Fruit fly (Drosophila melanogaster): ENCODE data around the gene Rbsn-5.

DNA sequence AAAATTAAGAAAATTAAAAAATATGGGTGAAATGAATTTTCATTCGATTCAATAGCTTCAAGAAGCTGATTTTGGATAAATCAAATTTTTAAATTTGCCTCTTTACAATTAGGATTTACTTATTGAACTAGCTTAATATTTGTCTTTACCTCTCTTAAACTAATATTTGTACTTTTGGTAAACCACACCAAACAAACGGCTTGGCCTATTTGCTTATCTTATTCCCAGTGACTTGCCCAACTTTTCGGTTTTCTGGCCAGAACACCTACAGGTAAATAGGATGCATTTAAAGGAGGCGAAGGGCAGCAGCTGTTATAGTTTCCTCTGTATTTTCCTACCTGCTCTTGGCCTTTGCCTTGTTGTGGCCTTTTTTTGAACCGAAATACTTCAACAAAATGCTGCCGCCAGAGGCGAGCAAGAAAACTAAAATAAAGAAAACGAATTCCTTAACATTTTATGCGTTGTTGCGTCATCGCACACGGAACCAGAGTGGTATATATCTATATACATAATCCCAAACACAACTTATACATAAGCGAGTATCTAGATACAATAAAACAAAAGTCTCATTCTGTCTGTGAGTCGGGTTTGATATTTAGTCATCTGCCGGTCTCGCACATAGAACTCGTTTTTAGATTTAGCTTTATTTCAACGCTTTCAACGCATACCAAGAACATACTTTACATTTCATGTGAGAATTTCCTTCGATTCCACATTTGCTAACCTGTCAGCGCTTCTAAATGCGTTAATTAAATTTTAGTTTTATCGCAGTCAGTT lies 6.4 kb downstream of the Rbsn-5 start:
- no peak for TF ChIP-seq CG11902 (GFP tag; optimal IDR thresholded peaks at IDR 0.05)
- TF ChIP-seq esn (GFP tag; optimal IDR thresholded peaks at IDR 0.05), result no peak
- no peak for TF ChIP-seq Ets21C (GFP tag; optimal IDR thresholded peaks at IDR 0.05)
- no peak for TF ChIP-seq CG34406 (GFP tag; optimal IDR thresholded peaks at IDR 0.05)
- no peak for TF ChIP-seq CG8319 (GFP tag; optimal IDR thresholded peaks at IDR 0.05)
- no peak for TF ChIP-seq svp (GFP tag)
- TF ChIP-seq spab (GFP tag; optimal IDR thresholded peaks at IDR 0.05), result no peak
- peak; percentile 2 for TF ChIP-seq Eip78C (GFP tag)
- no peak for TF ChIP-seq Gug (GFP tag; IDR thresholded peaks at IDR 0.05)

All from whole organism, prepupa.